Fruit fly (Drosophila melanogaster) whole organism, embryonic: ENCODE measurements around the gene Alp9.

Experiments used
- BtbVII ChIP-seq: fragments of 200-800 bp; sonication (Bioruptor generic); optimal IDR thresholded peaks from 3 replicates; lab custom pipeline; 2017; ENCODE audit warnings: missing biosample characterization, mild to moderate bottlenecking, missing genetic modification characterization
- CG10147 ChIP-seq: fragments of 200-800 bp; sonication (Bioruptor generic); optimal IDR thresholded peaks from 2 replicates; lab custom pipeline; 2019; ENCODE audit warnings: missing biosample characterization, mild to moderate bottlenecking, missing genetic modification characterization, moderate library complexity
- CG11456 ChIP-seq: fragments of 200-800 bp; sonication (Bioruptor generic); IDR thresholded peaks from 3 replicates; pipeline ENCODE4 v1.3.6; 2022; ENCODE audit warnings: missing biosample characterization, missing genetic modification characterization
- CG12299 ChIP-seq: fragments of 200-800 bp; sonication (Bioruptor generic); optimal IDR thresholded peaks from 2 replicates; lab custom pipeline; 2018; ENCODE audit warnings: missing biosample characterization, mild to moderate bottlenecking, missing genetic modification characterization
- CG14014 ChIP-seq: fragments of 200-800 bp; sonication (Bioruptor generic); IDR thresholded peaks from 2 replicates; pipeline ENCODE4 v1.3.6; 2022; ENCODE audit warnings: missing biosample characterization, missing genetic modification characterization
- CG15601 ChIP-seq: fragments of 200-800 bp; sonication (Bioruptor generic); optimal IDR thresholded peaks from 3 replicates; lab custom pipeline; 2019; ENCODE audit warnings: missing biosample characterization, mild to moderate bottlenecking, missing genetic modification characterization, moderate library complexity
- CG15696 ChIP-seq: fragments of 200-800 bp; sonication (Bioruptor generic); optimal IDR thresholded peaks from 2 replicates; lab custom pipeline; 2019; ENCODE audit warnings: missing biosample characterization, mild to moderate bottlenecking, missing genetic modification characterization, moderate library complexity
- CG17361 ChIP-seq: fragments of 200-800 bp; sonication (Bioruptor generic); IDR thresholded peaks from 3 replicates; pipeline ENCODE4 v1.3.6; 2022; ENCODE audit warnings: missing biosample characterization, missing genetic modification characterization
- CG18262 ChIP-seq: fragments of 200-800 bp; optimal IDR thresholded peaks from 3 replicates; lab custom pipeline; 2019; ENCODE audit warnings: missing biosample characterization, mild to moderate bottlenecking, missing genetic modification characterization, moderate library complexity
- CG2116 ChIP-seq: fragments of 200-800 bp; sonication (Bioruptor generic); optimal IDR thresholded peaks from 3 replicates; lab custom pipeline; 2018; ENCODE audit warnings: missing biosample characterization, mild to moderate bottlenecking, missing genetic modification characterization
- CG2202 ChIP-seq: fragments of 200-800 bp; sonication (Bioruptor generic); optimal IDR thresholded peaks from 2 replicates; lab custom pipeline; 2018; ENCODE audit warnings: missing biosample characterization, mild to moderate bottlenecking, missing genetic modification characterization
- CG2678 ChIP-seq: fragments of 200-800 bp; sonication (Bioruptor generic); optimal IDR thresholded peaks from 3 replicates; lab custom pipeline; 2019; ENCODE audit warnings: missing biosample characterization, mild to moderate bottlenecking, missing genetic modification characterization, moderate library complexity
- CG2875 ChIP-seq: fragments of 200-800 bp; sonication (Bioruptor generic); optimal IDR thresholded peaks from 2 replicates; lab custom pipeline; 2017; ENCODE audit warnings: missing biosample characterization, mild to moderate bottlenecking, missing genetic modification characterization, missing genetic modification reagents
- CG31441 ChIP-seq: fragments of 200-800 bp; sonication (Bioruptor generic); IDR thresholded peaks from 2 replicates; pipeline ENCODE4 v1.3.6; 2022; ENCODE audit warnings: missing biosample characterization, missing genetic modification characterization
- CG3407 ChIP-seq: fragments of 200-800 bp; sonication (Bioruptor generic); optimal IDR thresholded peaks from 2 replicates; lab custom pipeline; 2018; ENCODE audit warnings: missing biosample characterization, mild to moderate bottlenecking, missing genetic modification characterization
- CG3995 ChIP-seq: fragments of 200-800 bp; sonication (Bioruptor generic); optimal IDR thresholded peaks from 3 replicates; lab custom pipeline; 2016; ENCODE audit warnings: missing biosample characterization, missing genetic modification characterization
- CG43689 ChIP-seq: fragments of 200-800 bp; sonication (Bioruptor generic); IDR thresholded peaks from 2 replicates; pipeline ENCODE4 v1.3.6; 2022; ENCODE audit warnings: missing biosample characterization, missing genetic modification characterization
- CG4424 ChIP-seq: fragments of 200-800 bp; sonication (Bioruptor generic); optimal IDR thresholded peaks from 3 replicates; lab custom pipeline; 2016; ENCODE audit warnings: missing biosample characterization, missing genetic modification characterization
- CG6689 ChIP-seq: fragments of 200-800 bp; sonication (Bioruptor generic); IDR thresholded peaks from 2 replicates; pipeline ENCODE4 v1.3.6; 2022; ENCODE audit warnings: missing biosample characterization, missing genetic modification characterization
- CG7556 ChIP-seq: fragments of 200-800 bp; sonication (Bioruptor generic); optimal IDR thresholded peaks from 2 replicates; lab custom pipeline; 2017; ENCODE audit warnings: missing biosample characterization, mild to moderate bottlenecking, missing genetic modification characterization
- CG8388 ChIP-seq: fragments of 200-800 bp; sonication (Bioruptor generic); optimal IDR thresholded peaks from 2 replicates; lab custom pipeline; 2019; ENCODE audit warnings: missing biosample characterization, mild to moderate bottlenecking, missing genetic modification characterization, moderate library complexity
- CG8478 ChIP-seq: fragments of >200 bp; optimal IDR thresholded peaks from 2 replicates; lab custom pipeline; 2018
- CG9215 ChIP-seq: fragments of 200-800 bp; sonication (Bioruptor generic); IDR thresholded peaks from 2 replicates; pipeline ENCODE4 v1.3.6; 2022; ENCODE audit warnings: missing biosample characterization, missing genetic modification characterization
- CG9876 ChIP-seq: fragments of 200-800 bp; sonication (Bioruptor generic); optimal IDR thresholded peaks from 2 replicates; lab custom pipeline; 2016; ENCODE audit warnings: missing biosample characterization, missing genetic modification characterization
- D19A ChIP-seq: fragments of 200-800 bp; optimal IDR thresholded peaks from 3 replicates; lab custom pipeline; 2019; ENCODE audit warnings: missing biosample characterization, mild to moderate bottlenecking, missing genetic modification characterization, moderate library complexity
- Dll ChIP-seq: fragments of 200-800 bp; sonication (Bioruptor generic); IDR thresholded peaks from 4 replicates; pipeline ENCODE4 v1.3.6; 2022; ENCODE audit warnings: missing biosample characterization, missing genetic modification characterization; ENCODE audit not compliant: partially characterized antibody
- Hey ChIP-seq: fragments of 200-800 bp; sonication (Bioruptor generic); optimal IDR thresholded peaks from 3 replicates; lab custom pipeline; 2018; ENCODE audit warnings: missing biosample characterization, mild to moderate bottlenecking, missing genetic modification characterization
- Hr39 ChIP-seq: fragments of >200 bp; optimal IDR thresholded peaks from 2 replicates; lab custom pipeline; 2017
- Mes4 ChIP-seq: fragments of 200-800 bp; sonication (Bioruptor generic); optimal IDR thresholded peaks from 2 replicates; lab custom pipeline; 2016; ENCODE audit warnings: missing biosample characterization, missing genetic modification characterization
- Mrtf ChIP-seq: fragments of 200-800 bp; sonication (Bioruptor generic); IDR thresholded peaks from 3 replicates; pipeline ENCODE4 v1.3.6; 2022; ENCODE audit warnings: missing biosample characterization, missing genetic modification characterization
- NC2α ChIP-seq: fragments of 200-800 bp; sonication (Bioruptor generic); optimal IDR thresholded peaks from 2 replicates; lab custom pipeline; 2016; ENCODE audit warnings: missing biosample characterization, missing genetic modification characterization
- Oaz ChIP-seq: fragments of 200-800 bp; sonication (Bioruptor generic); IDR thresholded peaks from 2 replicates; pipeline ENCODE4 v1.3.6; 2022; ENCODE audit warnings: missing biosample characterization, missing genetic modification characterization
- Rx ChIP-seq: fragments of 200-800 bp; sonication (Bioruptor generic); IDR thresholded peaks from 2 replicates; pipeline ENCODE4 v1.3.6; 2022; ENCODE audit warnings: missing biosample characterization, missing genetic modification characterization
- Six4 ChIP-seq: fragments of 200-800 bp; sonication (Bioruptor generic); optimal IDR thresholded peaks from 2 replicates; lab custom pipeline; 2016; ENCODE audit warnings: missing biosample characterization, missing genetic modification characterization
- Stat92E ChIP-seq, 3 experiments: fragments of >200 bp in 2 of 3; fragments of 200-800 bp in 1 of 3; sonication (Bioruptor generic) in 1 of 3; optimal IDR thresholded peaks; 2 replicates each; lab custom pipeline; 2017 to 2019; ENCODE audit warnings: missing biosample characterization in 3 of 3, missing genetic modification characterization in 3 of 3, mild to moderate bottlenecking in 1 of 3, moderate library complexity in 1 of 3
- Xbp1 ChIP-seq: fragments of 200-800 bp; sonication (Bioruptor generic); optimal IDR thresholded peaks from 3 replicates; lab custom pipeline; 2016; ENCODE audit warnings: missing biosample characterization, mild to moderate bottlenecking, missing genetic modification characterization
- ac ChIP-seq: fragments of 200-800 bp; sonication (Bioruptor generic); optimal IDR thresholded peaks from 3 replicates; lab custom pipeline; 2017; ENCODE audit warnings: missing biosample characterization, mild to moderate bottlenecking, missing genetic modification characterization
- bigmax ChIP-seq: fragments of 200-800 bp; sonication (Bioruptor generic); optimal IDR thresholded peaks from 2 replicates; lab custom pipeline; 2018; ENCODE audit warnings: missing biosample characterization, mild to moderate bottlenecking, missing genetic modification characterization
- dan ChIP-seq: fragments of 200-800 bp; sonication (Bioruptor generic); IDR thresholded peaks from 2 replicates; pipeline ENCODE4 v1.3.6; 2022; ENCODE audit warnings: missing biosample characterization, missing genetic modification characterization
- disco-r ChIP-seq: fragments of 200-800 bp; sonication (Bioruptor generic); optimal IDR thresholded peaks from 2 replicates; lab custom pipeline; 2016; ENCODE audit warnings: missing biosample characterization, missing genetic modification characterization
- eve ChIP-seq, 2 experiments: fragments of >200 bp; optimal IDR thresholded peaks; 2 replicates each; lab custom pipeline; 2017; ENCODE audit warnings: missing biosample characterization in 2 of 2, missing genetic modification characterization in 2 of 2
- ewg ChIP-seq: fragments of 200-800 bp; sonication (Bioruptor generic); optimal IDR thresholded peaks from 3 replicates; lab custom pipeline; 2017; ENCODE audit warnings: mild to moderate bottlenecking, missing biosample characterization, missing genetic modification reagents, missing genetic modification characterization
- ftz-f1 ChIP-seq: fragments of 200-800 bp; sonication (Bioruptor generic); optimal IDR thresholded peaks from 2 replicates; lab custom pipeline; 2016; ENCODE audit warnings: missing biosample characterization, missing genetic modification characterization
- gcm ChIP-seq: fragments of 200-800 bp; sonication (Bioruptor generic); optimal IDR thresholded peaks from 2 replicates; lab custom pipeline; 2019; ENCODE audit warnings: missing biosample characterization, mild to moderate bottlenecking, missing genetic modification characterization, moderate library complexity
- jigr1 ChIP-seq: fragments of 200-800 bp; sonication (Bioruptor generic); IDR thresholded peaks from 3 replicates; pipeline ENCODE4 v1.3.6; 2022; ENCODE audit warnings: missing biosample characterization, missing genetic modification characterization
- kay ChIP-seq: fragments of 200-800 bp; sonication (Bioruptor generic); optimal IDR thresholded peaks from 2 replicates; lab custom pipeline; 2016; ENCODE audit warnings: missing biosample characterization, missing genetic modification characterization
- mirr ChIP-seq: fragments of 200-800 bp; sonication (Bioruptor generic); optimal IDR thresholded peaks from 3 replicates; lab custom pipeline; 2018; ENCODE audit warnings: missing biosample characterization, mild to moderate bottlenecking, missing genetic modification characterization
- nmo ChIP-seq: fragments of 200-800 bp; sonication (Bioruptor generic); optimal IDR thresholded peaks from 2 replicates; lab custom pipeline; 2018; ENCODE audit warnings: missing biosample characterization, mild to moderate bottlenecking, missing genetic modification characterization, moderate library complexity
- pros ChIP-seq: fragments of 200-800 bp; sonication (Bioruptor generic); optimal IDR thresholded peaks from 3 replicates; lab custom pipeline; 2019; ENCODE audit warnings: missing biosample characterization, mild to moderate bottlenecking, missing genetic modification characterization, moderate library complexity
- sens ChIP-seq: fragments of 200-800 bp; sonication (Bioruptor generic); peaks from one replicate; lab custom pipeline; 2016; ENCODE audit warnings: missing biosample characterization, missing genetic modification characterization
- slou ChIP-seq: fragments of 200-800 bp; sonication (Bioruptor generic); optimal IDR thresholded peaks from 3 replicates; lab custom pipeline; 2016; ENCODE audit warnings: missing biosample characterization, missing genetic modification characterization
- so ChIP-seq: fragments of 200-800 bp; sonication (Bioruptor generic); IDR thresholded peaks from 3 replicates; pipeline ENCODE4 v1.3.6; 2022; ENCODE audit warnings: missing biosample characterization, missing genetic modification characterization
- vvl ChIP-seq: fragments of 200-800 bp; sonication (Bioruptor generic); IDR thresholded peaks from 2 replicates; pipeline ENCODE4 v1.3.6; 2022; ENCODE audit warnings: missing biosample characterization, missing genetic modification characterization

Alp9 gene

dm6 chr3L:5630176-5630583, 34.8 kb downstream of the Alp9 start (continued):
- TF ChIP-seq CG4424 (GFP tag; lab: Kevin White, UChicago): peak; percentile 71
- no peak for TF ChIP-seq CG2202
- TF ChIP-seq Mes4 (GFP tag; lab: Kevin White, UChicago): no peak
- no peak for TF ChIP-seq jigr1 (GFP tag; lab: Robert Waterston, UW)
- TF ChIP-seq CG6689 (GFP tag; lab: Robert Waterston, UW): 0 out of 2 replicates have a peak, but pooled peaks have one; percentile 12
- no peak for TF ChIP-seq NC2α (GFP tag; lab: Kevin White, UChicago)
- TF ChIP-seq CG18262 (tag; lab: Kevin White, UChicago): peak; percentile 78
- TF ChIP-seq Dll (GFP tag; lab: Robert Waterston, UW): no peak
- 0 out of 2 replicates have a peak, but pooled peaks have one; percentile 6 for TF ChIP-seq CG9215 (GFP tag; lab: Robert Waterston, UW)
- no peak for TF ChIP-seq CG12299 (tag; lab: Kevin White, UChicago)
- peak; percentile 27 for TF ChIP-seq kay (GFP tag; lab: Kevin White, UChicago)
- no peak for TF ChIP-seq gcm
- no peak for TF ChIP-seq ac (GFP tag; lab: Kevin White, UChicago)
- TF ChIP-seq vvl (GFP tag; lab: Robert Waterston, UW): no peak
- TF ChIP-seq BtbVII (GFP tag; lab: Kevin White, UChicago): no peak
- TF ChIP-seq CG9876 (GFP tag; lab: Kevin White, UChicago): no peak
- no peak for TF ChIP-seq eve (GFP tag; optimal IDR thresholded peaks at IDR 0.05; lab: Kevin White, UChicago)
- TF ChIP-seq Oaz (GFP tag; lab: Robert Waterston, UW): no peak
- peak; percentile 45; the same call in 1 of the 2 replicates for TF ChIP-seq CG31441 (GFP tag; lab: Robert Waterston, UW)
- no peak for TF ChIP-seq CG15601 (tag; lab: Kevin White, UChicago)
- no peak for TF ChIP-seq dan (GFP tag; lab: Robert Waterston, UW)
- no peak for TF ChIP-seq disco-r (GFP tag; lab: Kevin White, UChicago)
- peak; percentile 83 for TF ChIP-seq CG2678 (tag; lab: Kevin White, UChicago)
- TF ChIP-seq sens (GFP tag; lab: Kevin White, UChicago): peak; percentile 87
- TF ChIP-seq Six4 (GFP tag; lab: Kevin White, UChicago): peak; percentile 33
- TF ChIP-seq CG14014 (GFP tag; lab: Robert Waterston, UW): no peak
- no peak for TF ChIP-seq Hey (tag; lab: Kevin White, UChicago)
- no peak for TF ChIP-seq CG15696 (tag; lab: Kevin White, UChicago)
- TF ChIP-seq CG7556 (GFP tag; lab: Kevin White, UChicago): peak; percentile 63
- peak in 1 of 3 experiments; percentile 39 for TF ChIP-seq Stat92E (GFP tag; optimal IDR thresholded peaks at IDR 0.05; lab: Kevin White, UChicago)
- no peak for TF ChIP-seq CG11456 (GFP tag; lab: Robert Waterston, UW)
- no peak for TF ChIP-seq CG3995 (GFP tag; lab: Kevin White, UChicago)
- TF ChIP-seq mirr: no peak
- no peak for TF ChIP-seq Rx (GFP tag; lab: Robert Waterston, UW)
- TF ChIP-seq CG10147 (GFP tag; lab: Kevin White, UChicago): peak; percentile 1
- TF ChIP-seq nmo (GFP tag; lab: Kevin White, UChicago): peak; percentile 36
- no peak for TF ChIP-seq CG2116 (GFP tag; lab: Kevin White, UChicago)
- no peak for TF ChIP-seq CG3407
- no peak for TF ChIP-seq D19A (tag; lab: Kevin White, UChicago)
- no peak for TF ChIP-seq Mrtf (GFP tag; lab: Robert Waterston, UW)
- TF ChIP-seq CG8478: no peak
- TF ChIP-seq ftz-f1 (GFP tag; lab: Kevin White, UChicago): no peak
- TF ChIP-seq ewg (GFP tag; lab: Kevin White, UChicago): no peak
- TF ChIP-seq bigmax: no peak
- TF ChIP-seq CG43689 (GFP tag; lab: Robert Waterston, UW): no peak
- peak; percentile 81; the same call in 2 of the 3 replicates for TF ChIP-seq CG17361
- peak; percentile 45 for TF ChIP-seq slou (GFP tag; lab: Kevin White, UChicago)
- no peak for TF ChIP-seq pros
- no peak for TF ChIP-seq Hr39 (lab: Kevin White, UChicago)
- peak; percentile 9 for TF ChIP-seq Xbp1 (GFP tag; lab: Kevin White, UChicago)
- TF ChIP-seq so: no peak
- no peak for TF ChIP-seq CG2875
- peak; percentile 12 for TF ChIP-seq CG8388 (GFP tag; lab: Kevin White, UChicago)
